Worm (Caenorhabditis elegans) whole organism, early embryonic: ENCODE results near the gene F55C12.4.
"Not testable (repeated sequence)": the region's sequence is repeated elsewhere in the genome, so short reads cannot be mapped to it uniquely, and the experiment has no call there.

ENCODE experiments used
- B0310.2 ChIP-seq: sonication (generic microtip); optimal IDR thresholded peaks from 2 replicates; lab custom pipeline; 2016; ENCODE audit warnings: mild to moderate bottlenecking, missing genetic modification characterization, missing compliant biosample characterization
- F13C5.2 ChIP-seq: sonication (generic microtip); optimal IDR thresholded peaks from 2 replicates; lab custom pipeline; 2017; ENCODE audit warnings: mild to moderate bottlenecking, missing genetic modification characterization, inconsistent platforms, missing compliant biosample characterization
- aly-1 ChIP-seq: sonication (generic microtip); optimal IDR thresholded peaks from 2 replicates; lab custom pipeline; 2016; ENCODE audit warnings: missing genetic modification characterization, missing compliant biosample characterization
- ama-1 ChIP-seq: fragments of 150-350 bp; optimal IDR thresholded peaks from 2 replicates; lab custom pipeline; 2014
- ceh-36 ChIP-seq: sonication (generic microtip); optimal IDR thresholded peaks from 2 replicates; lab custom pipeline; 2016; ENCODE audit warnings: missing genetic modification characterization, inconsistent platforms, missing compliant biosample characterization
- ets-7 ChIP-seq: sonication (generic microtip); optimal IDR thresholded peaks from 2 replicates; lab custom pipeline; 2016; ENCODE audit warnings: missing genotype, missing genetic modification characterization, missing compliant biosample characterization
- flt-1 ChIP-seq: fragments of 200-800 bp; sonication (Bioruptor generic); IDR thresholded peaks from 2 replicates; pipeline ENCODE4 v1.3.6; 2022; ENCODE audit warnings: missing genetic modification characterization, missing compliant biosample characterization
- hmbx-1 ChIP-seq: sonication (generic microtip); optimal IDR thresholded peaks from 2 replicates; lab custom pipeline; 2016; ENCODE audit warnings: mild to moderate bottlenecking, missing genetic modification characterization, missing compliant biosample characterization
- sea-1 ChIP-seq: fragments of 200-800 bp; sonication (Bioruptor generic); conservative IDR thresholded peaks from 2 replicates; pipeline ENCODE4 v1.3.6; 2022; ENCODE audit warnings: missing genetic modification characterization, missing compliant biosample characterization
- tra-4 ChIP-seq: sonication (generic microtip); optimal IDR thresholded peaks from 2 replicates; lab custom pipeline; 2017; ENCODE audit warnings: missing genetic modification characterization, missing compliant biosample characterization

Gene F55C12.4

ce11 chrII:5815382-5815781, 42.8 kb downstream of the F55C12.4 start, which contains the start of gene wago-5:
Gene wago-5, minus strand, starts transcription at chrII:5815482.
- TF ChIP-seq sea-1 (GFP tag; lab: Robert Waterston, UW); tra-4; ets-7 (tag; lab: Kevin White, UChicago): not testable (repeated sequence)

ce11 chrII:5810230-5810629, 48.0 kb downstream of the F55C12.4 start, which contains the start of the genes msp-64 and ZK1248.5:
Gene msp-64, minus strand, starts transcription at chrII:5810330.
Gene ZK1248.5, plus strand, starts transcription at chrII:5810514.
- no peak for TF ChIP-seq flt-1 (GFP tag; lab: Robert Waterston, UW)
- TF ChIP-seq ceh-36 (tag; lab: Kevin White, UChicago) = no peak
- TF ChIP-seq hmbx-1 (tag; lab: Kevin White, UChicago) = no peak
- no peak for TF ChIP-seq B0310.2 (tag; lab: Kevin White, UChicago)
- TF ChIP-seq aly-1 (tag; lab: Kevin White, UChicago) = no peak
- no peak for TF ChIP-seq F13C5.2 (tag; lab: Kevin White, UChicago)
- no peak for TF ChIP-seq ama-1 (lab: Kevin White, UChicago)
- TF ChIP-seq ets-7 (tag; lab: Kevin White, UChicago) = no peak
